Worm (Caenorhabditis elegans) whole organism, L4 larva: Measurements from ENCODE around the gene B0252.5.
A peak's percentile ranks its signal among the peaks of the same experiment; 100 is the strongest.

Source experiments
- F10B5.3 ChIP-seq: sonication (generic microtip); optimal IDR thresholded peaks from 2 replicates; lab custom pipeline; 2016; ENCODE audit warnings: mild to moderate bottlenecking, missing genetic modification characterization, missing compliant biosample characterization
- F37D6.2 ChIP-seq: sonication (generic microtip); optimal IDR thresholded peaks from 2 replicates; lab custom pipeline; 2016; ENCODE audit warnings: mild to moderate bottlenecking, missing genetic modification characterization, missing compliant biosample characterization
- F44E2.7 ChIP-seq: fragments of 200-800 bp; sonication (Bioruptor generic); IDR thresholded peaks from 2 replicates; pipeline ENCODE4 v2.1.2; 2022; ENCODE audit warnings: missing genetic modification characterization, missing compliant biosample characterization
- T20F7.1 ChIP-seq: fragments of 200-800 bp; sonication (Bioruptor generic); optimal IDR thresholded peaks from 2 replicates; lab custom pipeline; 2018; ENCODE audit warnings: mild to moderate bottlenecking, missing genetic modification characterization, missing compliant biosample characterization
- Y48G9A.11 ChIP-seq: fragments of 200-800 bp; sonication (Bioruptor generic); IDR thresholded peaks from 2 replicates; pipeline ENCODE4 v1.3.6; 2022; ENCODE audit warnings: missing genetic modification reagents, missing genetic modification characterization, missing compliant biosample characterization
- Y75B8A.6 ChIP-seq: fragments of 200-800 bp; sonication (Bioruptor generic); IDR thresholded peaks from 2 replicates; pipeline ENCODE4 v1.3.6; 2022; ENCODE audit warnings: missing genetic modification reagents, missing genetic modification characterization, missing compliant biosample characterization
- ZK337.2 ChIP-seq: fragments of 200-800 bp; sonication (Bioruptor generic); IDR thresholded peaks from 2 replicates; pipeline ENCODE4 v1.3.6; 2022; ENCODE audit warnings: missing genetic modification reagents, missing genetic modification characterization, missing compliant biosample characterization
- ZK546.5 ChIP-seq, 2 experiments: sonication (generic microtip); optimal IDR thresholded peaks; 2 replicates each; lab custom pipeline; 2017; ENCODE audit warnings: missing biosample characterization in 2 of 2, missing genetic modification characterization in 2 of 2
- aly-2 ChIP-seq: sonication (generic microtip); optimal IDR thresholded peaks from 2 replicates; lab custom pipeline; 2018; ENCODE audit warnings: missing biosample characterization, missing genetic modification characterization
- arid-1 ChIP-seq: fragments of 200-800 bp; sonication (Bioruptor generic); conservative IDR thresholded peaks from 2 replicates; pipeline ENCODE4 v1.3.6; 2022; ENCODE audit warnings: missing genetic modification reagents, missing genetic modification characterization, missing compliant biosample characterization
- ceh-28 ChIP-seq: fragments of 150-350 bp; optimal IDR thresholded peaks from 2 replicates; lab custom pipeline; 2014; ENCODE audit warnings: missing biosample characterization, missing genetic modification reagents, missing genetic modification characterization
- ceh-32 ChIP-seq: sonication (generic microtip); optimal IDR thresholded peaks from 2 replicates; lab custom pipeline; 2016; ENCODE audit warnings: mild to moderate bottlenecking, missing genetic modification characterization, missing compliant biosample characterization; ENCODE audit not compliant: poor library complexity
- ceh-44 ChIP-seq: fragments of 200-800 bp; sonication (Bioruptor generic); IDR thresholded peaks from 2 replicates; pipeline ENCODE4 v1.3.6; 2022; ENCODE audit warnings: missing genetic modification reagents, missing genetic modification characterization, missing compliant biosample characterization
- ceh-82 ChIP-seq: sonication (generic microtip); optimal IDR thresholded peaks from 2 replicates; lab custom pipeline; 2017; ENCODE audit warnings: missing biosample characterization, missing genetic modification characterization
- daf-12 ChIP-seq: fragments of 150-350 bp; optimal IDR thresholded peaks from 2 replicates; lab custom pipeline; 2014; ENCODE audit warnings: missing biosample characterization, missing genetic modification reagents, missing genetic modification characterization
- daf-16 ChIP-seq, 3 experiments: sonication (generic microtip); optimal IDR thresholded peaks; 2 replicates each; lab custom pipeline; 2016 to 2017; ENCODE audit warnings: missing genetic modification characterization in 3 of 3, missing genetic modification reagents in 3 of 3, mild to moderate bottlenecking in 2 of 3, missing compliant biosample characterization in 2 of 3, missing biosample characterization in 1 of 3, moderate library complexity in 1 of 3
- daf-19 ChIP-seq: fragments of 200-800 bp; sonication (Bioruptor generic); conservative IDR thresholded peaks from 2 replicates; pipeline ENCODE4 v1.3.6; 2022; ENCODE audit warnings: missing genetic modification characterization, missing compliant biosample characterization
- duxl-1 ChIP-seq: sonication (generic microtip); optimal IDR thresholded peaks from 2 replicates; lab custom pipeline; 2016; ENCODE audit warnings: mild to moderate bottlenecking, missing genetic modification characterization, moderate library complexity, missing compliant biosample characterization; ENCODE audit not compliant: poor library complexity
- egl-43 ChIP-seq: fragments of 200-800 bp; sonication (Bioruptor generic); IDR thresholded peaks from 2 replicates; pipeline ENCODE4 v1.3.6; 2022; ENCODE audit warnings: missing genetic modification reagents, missing genetic modification characterization, missing compliant biosample characterization
- fkh-10 ChIP-seq: fragments of 150-350 bp; optimal IDR thresholded peaks from 2 replicates; lab custom pipeline; 2014; ENCODE audit warnings: missing biosample characterization, missing genetic modification reagents, missing genetic modification characterization
- gei-8 ChIP-seq: fragments of 200-800 bp; sonication (Bioruptor generic); optimal IDR thresholded peaks from 2 replicates; lab custom pipeline; 2018; ENCODE audit warnings: mild to moderate bottlenecking, missing genetic modification characterization, missing compliant biosample characterization
- hlh-11 ChIP-seq: fragments of 200-800 bp; sonication (Bioruptor generic); optimal IDR thresholded peaks from 2 replicates; lab custom pipeline; 2018; ENCODE audit warnings: mild to moderate bottlenecking, missing genetic modification characterization, missing compliant biosample characterization
- lin-1 ChIP-seq: fragments of 200-800 bp; sonication (Bioruptor generic); IDR thresholded peaks from 2 replicates; pipeline ENCODE4 v1.3.6; 2022; ENCODE audit warnings: missing genetic modification reagents, missing genetic modification characterization, missing compliant biosample characterization
- lsy-2 ChIP-seq, 2 experiments: fragments of 150-350 bp in 1 of 2; sonication (generic microtip) in 1 of 2; optimal IDR thresholded peaks; 2 replicates each; lab custom pipeline; 2014 to 2017; ENCODE audit warnings: missing biosample characterization in 2 of 2, missing genetic modification characterization in 2 of 2
- mep-1 ChIP-seq: fragments of 150-350 bp; sonication (generic microtip); optimal IDR thresholded peaks from 3 replicates; lab custom pipeline; 2014; ENCODE audit warnings: missing biosample characterization, missing genetic modification characterization
- mes-2 ChIP-seq: sonication (generic microtip); optimal IDR thresholded peaks from 2 replicates; lab custom pipeline; 2016; ENCODE audit warnings: missing genotype, mild to moderate bottlenecking, missing genetic modification characterization, missing compliant biosample characterization; ENCODE audit not compliant: poor library complexity, severe bottlenecking
- mxl-2 ChIP-seq: fragments of 200-800 bp; sonication (Bioruptor generic); conservative IDR thresholded peaks from 2 replicates; pipeline ENCODE4 v1.3.6; 2022; ENCODE audit warnings: missing genetic modification reagents, missing genetic modification characterization, missing compliant biosample characterization
- nhr-102 ChIP-seq: sonication (generic microtip); optimal IDR thresholded peaks from 2 replicates; lab custom pipeline; 2016; ENCODE audit warnings: mild to moderate bottlenecking, missing genetic modification characterization, moderate library complexity, missing compliant biosample characterization
- nhr-11 ChIP-seq: fragments of 150-350 bp; optimal IDR thresholded peaks from 2 replicates; lab custom pipeline; 2014; ENCODE audit warnings: missing biosample characterization, missing genetic modification characterization
- nhr-237 ChIP-seq: sonication (generic microtip); optimal IDR thresholded peaks from 2 replicates; lab custom pipeline; 2017; ENCODE audit warnings: missing biosample characterization, missing genetic modification characterization
- nhr-25 ChIP-seq: sonication (generic microtip); optimal IDR thresholded peaks from 2 replicates; lab custom pipeline; 2017; ENCODE audit warnings: missing genetic modification characterization, mild to moderate bottlenecking, missing compliant biosample characterization, antibody characterized with exemption, moderate library complexity, borderline replicate concordance; ENCODE audit not compliant: insufficient read depth
- nhr-48 ChIP-seq: sonication (generic microtip); optimal IDR thresholded peaks from 2 replicates; lab custom pipeline; 2016; ENCODE audit warnings: mild to moderate bottlenecking, missing genetic modification characterization, missing compliant biosample characterization
- nhr-76 ChIP-seq: fragments of 150-350 bp; optimal IDR thresholded peaks from 2 replicates; lab custom pipeline; 2014; ENCODE audit warnings: missing biosample characterization, missing genetic modification characterization
- nhr-77 ChIP-seq: fragments of 150-350 bp; optimal IDR thresholded peaks from 2 replicates; lab custom pipeline; 2014; ENCODE audit warnings: missing biosample characterization, missing genetic modification characterization
- pha-4 ChIP-seq, 2 experiments: fragments of 150-350 bp in 1 of 2; fragments of 200-800 bp in 1 of 2; sonication (Bioruptor generic) in 1 of 2; IDR thresholded peaks in 1 of 2; optimal IDR thresholded peaks in 1 of 2; 2 replicates each; pipeline versions ENCODE4 v1.3.6 to Lab custom; 2014 to 2022; ENCODE audit warnings: missing genetic modification characterization in 2 of 2, missing genetic modification reagents in 2 of 2, missing biosample characterization in 1 of 2, missing compliant biosample characterization in 1 of 2
- saeg-2 ChIP-seq: fragments of 200-800 bp; sonication (Bioruptor generic); IDR thresholded peaks from 2 replicates; pipeline ENCODE4 v1.3.6; 2022; ENCODE audit warnings: missing genetic modification reagents, missing genetic modification characterization, missing compliant biosample characterization
- snpc-1.2 ChIP-seq: fragments of 200-800 bp; sonication (Bioruptor generic); IDR thresholded peaks from 2 replicates; pipeline ENCODE4 v1.3.6; 2022; ENCODE audit warnings: missing genetic modification reagents, missing genetic modification characterization, missing compliant biosample characterization
- spr-1 ChIP-seq: sonication (generic microtip); optimal IDR thresholded peaks from 2 replicates; lab custom pipeline; 2016; ENCODE audit warnings: mild to moderate bottlenecking, missing genetic modification characterization, missing compliant biosample characterization
- unc-130 ChIP-seq: sonication (generic microtip); optimal IDR thresholded peaks from 2 replicates; lab custom pipeline; 2016; ENCODE audit warnings: missing genetic modification reagents, missing genetic modification characterization, missing compliant biosample characterization
- unc-62 ChIP-seq, 3 experiments: fragments of 150-350 bp in 1 of 3; sonication (generic microtip); optimal IDR thresholded peaks in 2 of 3; peaks in 1 of 3; 1 replicate in 1 of 3; 2 replicates in 2 of 3; lab custom pipeline; 2014 to 2017; ENCODE audit warnings: missing biosample characterization in 3 of 3, missing genetic modification characterization in 3 of 3, missing genetic modification reagents in 3 of 3, missing genotype in 1 of 3
- zfp-3 ChIP-seq: fragments of 200-800 bp; sonication (Bioruptor generic); conservative IDR thresholded peaks from 2 replicates; pipeline ENCODE4 v1.3.6; 2022; ENCODE audit warnings: missing genetic modification reagents, missing genetic modification characterization, missing compliant biosample characterization

The B0252.5 gene

ce11 chrII:6934729-6935128, 16.1 kb upstream of the B0252.5 start:
- TF ChIP-seq daf-16 (GFP tag; optimal IDR thresholded peaks at IDR 0.05; lab: Kevin White, UChicago) = peak in 1 of 2 experiments; percentile 8
- no peak for TF ChIP-seq daf-16 (tag; optimal IDR thresholded peaks at IDR 0.05; lab: Kevin White, UChicago)
- TF ChIP-seq lsy-2 (tag; optimal IDR thresholded peaks at IDR 0.05; lab: Kevin White, UChicago) = no peak
- TF ChIP-seq ceh-28 = peak; percentile 54
- TF ChIP-seq nhr-77 (tag; lab: Kevin White, UChicago) = no peak

DNA sequence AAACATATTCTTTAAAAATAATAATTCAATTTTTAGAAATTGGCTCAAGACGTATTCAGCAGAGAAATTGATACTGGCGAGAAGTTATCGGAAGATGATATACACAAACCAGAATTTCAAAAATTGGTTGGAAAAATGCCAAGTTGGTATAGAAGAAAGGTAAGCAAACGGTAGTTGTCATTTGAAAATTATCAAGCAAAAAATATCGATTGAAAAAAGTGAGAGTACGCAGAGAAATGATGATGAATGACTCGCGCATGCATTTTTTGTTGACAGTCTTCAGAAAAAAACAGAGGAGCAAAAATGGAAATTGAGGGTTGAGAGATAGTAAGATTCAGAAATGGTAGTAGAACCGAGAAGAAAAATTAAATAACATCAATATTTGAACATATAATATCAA, 14.3 kb upstream of the B0252.5 start:
- TF ChIP-seq mxl-2 (GFP tag; lab: Robert Waterston, UW) = no peak
- no peak for TF ChIP-seq nhr-77 (tag; lab: Kevin White, UChicago)
- peak; percentile 64 for TF ChIP-seq ceh-28
- TF ChIP-seq unc-62 (GFP tag; optimal IDR thresholded peaks at IDR 0.05 in 1 of 2; lab: Kevin White, UChicago) = peak in 1 of 2 experiments; percentile 37
- no peak for TF ChIP-seq unc-62 (tag; optimal IDR thresholded peaks at IDR 0.05; lab: Kevin White, UChicago)
- TF ChIP-seq F10B5.3 = no peak
- TF ChIP-seq ceh-82 (tag; lab: Kevin White, UChicago) = no peak
- TF ChIP-seq gei-8 (GFP tag; lab: Kevin White, UChicago) = no peak
- no peak for TF ChIP-seq daf-16 (GFP tag; optimal IDR thresholded peaks at IDR 0.05; lab: Kevin White, UChicago)
- TF ChIP-seq daf-16 (tag; optimal IDR thresholded peaks at IDR 0.05; lab: Kevin White, UChicago) = peak; percentile 40
- no peak for TF ChIP-seq ZK546.5 (tag; optimal IDR thresholded peaks at IDR 0.05; lab: Kevin White, UChicago)
- no peak for TF ChIP-seq aly-2 (tag; lab: Kevin White, UChicago)
- TF ChIP-seq arid-1 (GFP tag; lab: Robert Waterston, UW) = no peak
- no peak for TF ChIP-seq lin-1 (GFP tag; lab: Robert Waterston, UW)
- no peak for TF ChIP-seq mep-1 (tag; lab: Kevin White, UChicago)
- TF ChIP-seq ceh-44 (GFP tag; lab: Robert Waterston, UW) = no peak
- no peak for TF ChIP-seq nhr-11 (tag; lab: Kevin White, UChicago)
- no peak for TF ChIP-seq ZK337.2 (GFP tag; lab: Robert Waterston, UW)
- no peak for TF ChIP-seq unc-130 (GFP tag; lab: Kevin White, UChicago)

ce11 chrII:6930072-6930471, 11.4 kb upstream of the B0252.5 start:
- TF ChIP-seq hlh-11 (tag; lab: Kevin White, UChicago) = peak; percentile 19
- TF ChIP-seq T20F7.1 (GFP tag; lab: Kevin White, UChicago) = no peak
- no peak for TF ChIP-seq pha-4 (GFP tag; IDR thresholded peaks at IDR 0.05; lab: Robert Waterston, UW)
- TF ChIP-seq pha-4 (tag; optimal IDR thresholded peaks at IDR 0.05; lab: Kevin White, UChicago) = no peak
- no peak for TF ChIP-seq F44E2.7 (GFP tag; lab: Robert Waterston, UW)
- TF ChIP-seq lsy-2 (tag; optimal IDR thresholded peaks at IDR 0.05; lab: Kevin White, UChicago) = peak in 1 of 2 experiments; percentile 20
- TF ChIP-seq spr-1 = no peak

DNA sequence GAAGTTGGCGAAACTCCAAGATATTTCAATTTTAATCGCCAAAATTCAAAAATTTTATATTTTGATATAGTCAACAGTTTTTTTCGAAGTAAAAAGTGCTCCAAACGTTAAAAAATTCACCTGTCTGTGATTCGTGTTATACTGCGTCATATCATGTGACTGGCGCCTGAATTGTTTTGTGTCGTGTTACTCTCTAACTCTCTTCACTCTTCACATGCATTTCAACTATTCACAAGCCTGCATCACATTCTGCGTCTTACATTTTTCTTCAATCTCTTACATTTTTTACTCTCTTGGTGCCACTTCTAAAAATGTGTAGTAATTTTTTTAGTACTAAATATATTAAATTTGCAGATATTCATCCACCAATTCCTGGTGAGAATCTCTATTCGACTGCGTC, 9.7 kb upstream of the B0252.5 start, which contains the start of gene flcn-1:
TSS of gene flcn-1 (plus strand) at position 348 of the 400 bp plus-strand sequence.
- TF ChIP-seq hlh-11 (tag; lab: Kevin White, UChicago) (peak; percentile 61), nhr-102 (tag; lab: Kevin White, UChicago) (no peak), Y75B8A.6 (GFP tag; lab: Robert Waterston, UW) (no peak), fkh-10 (GFP tag; lab: Kevin White, UChicago) (no peak), nhr-237 (tag; lab: Kevin White, UChicago) (no peak), daf-19 (GFP tag; lab: Robert Waterston, UW) (no peak), snpc-1.2 (GFP tag; lab: Robert Waterston, UW) (no peak), daf-12 (no peak), nhr-76 (tag; lab: Kevin White, UChicago) (no peak), F44E2.7 (GFP tag; lab: Robert Waterston, UW) (no peak), arid-1 (GFP tag; lab: Robert Waterston, UW) (no peak), ceh-82 (tag; lab: Kevin White, UChicago) (no peak), saeg-2 (GFP tag; lab: Robert Waterston, UW) (no peak), duxl-1 (no peak), ceh-32 (tag; lab: Kevin White, UChicago) (no peak), pha-4 (GFP tag; IDR thresholded peaks at IDR 0.05; lab: Robert Waterston, UW) (no peak), pha-4 (tag; optimal IDR thresholded peaks at IDR 0.05; lab: Kevin White, UChicago) (peak; percentile 38), egl-43 (GFP tag; lab: Robert Waterston, UW) (no peak), mes-2 (peak; percentile 44), nhr-48 (tag; lab: Kevin White, UChicago) (no peak), nhr-25 (tag; lab: Kevin White, UChicago) (no peak), T20F7.1 (GFP tag; lab: Kevin White, UChicago) (no peak), Y48G9A.11 (no peak), F37D6.2 (tag; lab: Kevin White, UChicago) (no peak), daf-16 (GFP tag; optimal IDR thresholded peaks at IDR 0.05; lab: Kevin White, UChicago) (no peak), daf-16 (tag; optimal IDR thresholded peaks at IDR 0.05; lab: Kevin White, UChicago) (peak; percentile 41), zfp-3 (no peak)
